Worm (Caenorhabditis elegans) whole organism, L4/young adult: ENCODE results near the gene srh-258.

Source experiments
- dao-5 ChIP-seq: sonication (generic microtip); optimal IDR thresholded peaks from 2 replicates; lab custom pipeline; 2016; ENCODE audit warnings: missing genotype, missing genetic modification characterization, moderate library complexity, missing compliant biosample characterization
- him-1 ChIP-seq: sonication (generic microtip); optimal IDR thresholded peaks from 2 replicates; lab custom pipeline; 2016; ENCODE audit warnings: missing genotype, missing genetic modification reagents, missing genetic modification characterization, missing compliant biosample characterization

DNA sequence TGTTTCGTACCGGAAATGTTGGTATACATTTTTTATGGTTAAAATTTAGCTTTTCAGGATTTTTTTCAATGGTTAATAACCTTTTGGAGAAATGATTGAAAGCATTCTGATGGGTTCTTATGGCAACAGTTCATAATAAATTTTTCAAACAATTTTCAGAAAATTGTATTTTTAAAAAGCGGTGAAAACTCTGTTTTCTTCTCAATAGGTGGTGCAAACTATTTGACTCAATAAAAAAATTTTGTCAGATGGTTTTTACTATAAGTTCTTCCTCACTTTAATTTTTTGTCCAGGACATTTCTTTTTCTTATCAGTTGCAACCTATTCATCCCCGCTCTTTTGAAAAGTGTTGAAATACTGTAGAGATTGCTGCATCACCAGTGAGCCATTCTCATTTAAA is 43.9 kb downstream of the srh-258 start, which contains the start of gene T26H5.14:
- TF ChIP-seq him-1 (tag; lab: Kevin White, UChicago) (no peak), dao-5 (tag; lab: Kevin White, UChicago) (no peak)
